Worm (Caenorhabditis elegans) whole organism, L4 larva: Measurements from ENCODE around the gene D1053.3.
A peak's percentile ranks its signal among the peaks of the same experiment; 100 is the strongest.

Experiments
- F26F4.8 ChIP-seq: fragments of 200-800 bp; sonication (Bioruptor generic); conservative IDR thresholded peaks from 2 replicates; pipeline ENCODE4 v1.3.6; 2022; ENCODE audit warnings: missing genetic modification characterization, missing compliant biosample characterization
- F44E2.7 ChIP-seq: fragments of 200-800 bp; sonication (Bioruptor generic); IDR thresholded peaks from 2 replicates; pipeline ENCODE4 v2.1.2; 2022; ENCODE audit warnings: missing genetic modification characterization, missing compliant biosample characterization
- Y105C5A.15 ChIP-seq: fragments of 200-800 bp; sonication (Bioruptor generic); IDR thresholded peaks from 2 replicates; pipeline ENCODE4 v1.3.6; 2022; ENCODE audit warnings: missing genetic modification characterization, missing compliant biosample characterization
- Y48G9A.11 ChIP-seq: fragments of 200-800 bp; sonication (Bioruptor generic); IDR thresholded peaks from 2 replicates; pipeline ENCODE4 v1.3.6; 2022; ENCODE audit warnings: missing genetic modification reagents, missing genetic modification characterization, missing compliant biosample characterization
- Y75B8A.6 ChIP-seq: fragments of 200-800 bp; sonication (Bioruptor generic); IDR thresholded peaks from 2 replicates; pipeline ENCODE4 v1.3.6; 2022; ENCODE audit warnings: missing genetic modification reagents, missing genetic modification characterization, missing compliant biosample characterization
- ZK546.5 ChIP-seq, 2 experiments: sonication (generic microtip); optimal IDR thresholded peaks; 2 replicates each; lab custom pipeline; 2017; ENCODE audit warnings: missing biosample characterization in 2 of 2, missing genetic modification characterization in 2 of 2
- aha-1 ChIP-seq: fragments of 150-350 bp; peaks from one replicate; lab custom pipeline; 2014; ENCODE audit warnings: missing biosample characterization, missing genetic modification characterization
- attf-4 ChIP-seq: sonication (generic microtip); optimal IDR thresholded peaks from 3 replicates; lab custom pipeline; 2017; ENCODE audit warnings: missing biosample characterization, missing genetic modification characterization
- daf-12 ChIP-seq: fragments of 150-350 bp; optimal IDR thresholded peaks from 2 replicates; lab custom pipeline; 2014; ENCODE audit warnings: missing biosample characterization, missing genetic modification reagents, missing genetic modification characterization
- daf-8 ChIP-seq: fragments of 200-800 bp; sonication (Bioruptor generic); IDR thresholded peaks from 2 replicates; pipeline ENCODE4 v1.3.6; 2022; ENCODE audit warnings: missing genetic modification characterization, missing compliant biosample characterization
- dmd-6 ChIP-seq: fragments of 200-800 bp; sonication (Bioruptor generic); IDR thresholded peaks from 2 replicates; pipeline ENCODE4 v1.3.6; 2022; ENCODE audit warnings: missing genetic modification reagents, missing genetic modification characterization, missing compliant biosample characterization
- duxl-1 ChIP-seq: sonication (generic microtip); optimal IDR thresholded peaks from 2 replicates; lab custom pipeline; 2016; ENCODE audit warnings: mild to moderate bottlenecking, missing genetic modification characterization, moderate library complexity, missing compliant biosample characterization; ENCODE audit not compliant: poor library complexity
- dve-1 ChIP-seq: sonication (generic microtip); optimal IDR thresholded peaks from 2 replicates; lab custom pipeline; 2017; ENCODE audit warnings: antibody characterized with exemption, mild to moderate bottlenecking, missing genetic modification characterization, missing compliant biosample characterization; ENCODE audit not compliant: insufficient read depth
- egl-27 ChIP-seq: sonication (generic microtip); optimal IDR thresholded peaks from 3 replicates; lab custom pipeline; 2017; ENCODE audit warnings: missing biosample characterization, missing genetic modification reagents, missing genetic modification characterization
- egl-43 ChIP-seq: fragments of 200-800 bp; sonication (Bioruptor generic); IDR thresholded peaks from 2 replicates; pipeline ENCODE4 v1.3.6; 2022; ENCODE audit warnings: missing genetic modification reagents, missing genetic modification characterization, missing compliant biosample characterization
- fkh-10 ChIP-seq: fragments of 150-350 bp; optimal IDR thresholded peaks from 2 replicates; lab custom pipeline; 2014; ENCODE audit warnings: missing biosample characterization, missing genetic modification reagents, missing genetic modification characterization
- fos-1 ChIP-seq: fragments of 150-350 bp; optimal IDR thresholded peaks from 2 replicates; lab custom pipeline; 2014; ENCODE audit warnings: missing biosample characterization, missing genetic modification characterization
- hlh-11 ChIP-seq: fragments of 200-800 bp; sonication (Bioruptor generic); optimal IDR thresholded peaks from 2 replicates; lab custom pipeline; 2018; ENCODE audit warnings: mild to moderate bottlenecking, missing genetic modification characterization, missing compliant biosample characterization
- hlh-30 ChIP-seq: sonication (generic microtip); optimal IDR thresholded peaks from 2 replicates; lab custom pipeline; 2017; ENCODE audit warnings: antibody characterized with exemption, mild to moderate bottlenecking, missing genetic modification characterization, missing compliant biosample characterization; ENCODE audit not compliant: insufficient read depth
- jun-1 ChIP-seq: fragments of 150-350 bp; optimal IDR thresholded peaks from 2 replicates; lab custom pipeline; 2014; ENCODE audit warnings: missing biosample characterization, missing genetic modification reagents, missing genetic modification characterization
- lin-1 ChIP-seq: fragments of 200-800 bp; sonication (Bioruptor generic); IDR thresholded peaks from 2 replicates; pipeline ENCODE4 v1.3.6; 2022; ENCODE audit warnings: missing genetic modification reagents, missing genetic modification characterization, missing compliant biosample characterization
- lin-29 ChIP-seq: fragments of 200-800 bp; sonication (Bioruptor generic); IDR thresholded peaks from 2 replicates; pipeline ENCODE4 v1.3.6; 2022; ENCODE audit warnings: missing genetic modification reagents, missing genetic modification characterization, missing compliant biosample characterization
- lin-39 ChIP-seq: fragments of 150-350 bp; optimal IDR thresholded peaks from 2 replicates; lab custom pipeline; 2014; ENCODE audit warnings: missing biosample characterization, missing genetic modification reagents, missing genetic modification characterization
- lsy-2 ChIP-seq, 2 experiments: fragments of 150-350 bp in 1 of 2; sonication (generic microtip) in 1 of 2; optimal IDR thresholded peaks; 2 replicates each; lab custom pipeline; 2014 to 2017; ENCODE audit warnings: missing biosample characterization in 2 of 2, missing genetic modification characterization in 2 of 2
- mdl-1 ChIP-seq, 2 experiments: fragments of 150-350 bp in 1 of 2; sonication (generic microtip) in 1 of 2; optimal IDR thresholded peaks; 2 replicates each; lab custom pipeline; 2014 to 2017; ENCODE audit warnings: missing biosample characterization in 2 of 2, missing genetic modification characterization in 2 of 2
- mep-1 ChIP-seq: fragments of 150-350 bp; sonication (generic microtip); optimal IDR thresholded peaks from 3 replicates; lab custom pipeline; 2014; ENCODE audit warnings: missing biosample characterization, missing genetic modification characterization
- mxl-3 ChIP-seq: fragments of 200-800 bp; sonication (Bioruptor generic); optimal IDR thresholded peaks from 2 replicates; lab custom pipeline; 2018; ENCODE audit warnings: mild to moderate bottlenecking, missing genetic modification characterization, missing compliant biosample characterization
- nhr-28 ChIP-seq: fragments of 150-350 bp; optimal IDR thresholded peaks from 2 replicates; lab custom pipeline; 2014; ENCODE audit warnings: missing biosample characterization, missing genetic modification characterization
- nhr-76 ChIP-seq: fragments of 150-350 bp; optimal IDR thresholded peaks from 2 replicates; lab custom pipeline; 2014; ENCODE audit warnings: missing biosample characterization, missing genetic modification characterization
- nhr-77 ChIP-seq: fragments of 150-350 bp; optimal IDR thresholded peaks from 2 replicates; lab custom pipeline; 2014; ENCODE audit warnings: missing biosample characterization, missing genetic modification characterization
- rbr-2 ChIP-seq: sonication (generic microtip); optimal IDR thresholded peaks from 2 replicates; lab custom pipeline; 2016; ENCODE audit warnings: missing genotype, missing genetic modification characterization, missing compliant biosample characterization
- saeg-2 ChIP-seq: fragments of 200-800 bp; sonication (Bioruptor generic); IDR thresholded peaks from 2 replicates; pipeline ENCODE4 v1.3.6; 2022; ENCODE audit warnings: missing genetic modification reagents, missing genetic modification characterization, missing compliant biosample characterization
- set-16 ChIP-seq: fragments of 200-800 bp; sonication (Bioruptor generic); IDR thresholded peaks from 2 replicates; pipeline ENCODE4 v1.3.6; 2022; ENCODE audit warnings: missing genetic modification reagents, missing genetic modification characterization, missing compliant biosample characterization
- skn-1 ChIP-seq: fragments of 150-350 bp; optimal IDR thresholded peaks from 2 replicates; lab custom pipeline; 2014; ENCODE audit warnings: missing biosample characterization, missing genetic modification characterization
- snpc-1.2 ChIP-seq: fragments of 200-800 bp; sonication (Bioruptor generic); IDR thresholded peaks from 2 replicates; pipeline ENCODE4 v1.3.6; 2022; ENCODE audit warnings: missing genetic modification reagents, missing genetic modification characterization, missing compliant biosample characterization
- spr-3 ChIP-seq: fragments of 200-800 bp; sonication (Bioruptor generic); optimal IDR thresholded peaks from 2 replicates; lab custom pipeline; 2018; ENCODE audit warnings: mild to moderate bottlenecking, missing genetic modification characterization, missing compliant biosample characterization
- unc-62 ChIP-seq, 3 experiments: fragments of 150-350 bp in 1 of 3; sonication (generic microtip); optimal IDR thresholded peaks in 2 of 3; peaks in 1 of 3; 1 replicate in 1 of 3; 2 replicates in 2 of 3; lab custom pipeline; 2014 to 2017; ENCODE audit warnings: missing biosample characterization in 3 of 3, missing genetic modification characterization in 3 of 3, missing genetic modification reagents in 3 of 3, missing genotype in 1 of 3
- zag-1 ChIP-seq: fragments of 150-350 bp; optimal IDR thresholded peaks from 2 replicates; lab custom pipeline; 2014; ENCODE audit warnings: missing biosample characterization, missing genetic modification characterization
- zip-11 ChIP-seq: fragments of 200-800 bp; sonication (Bioruptor generic); IDR thresholded peaks from 2 replicates; pipeline ENCODE4 v1.3.6; 2022; ENCODE audit warnings: missing genetic modification characterization, missing compliant biosample characterization

Gene D1053.3

DNA sequence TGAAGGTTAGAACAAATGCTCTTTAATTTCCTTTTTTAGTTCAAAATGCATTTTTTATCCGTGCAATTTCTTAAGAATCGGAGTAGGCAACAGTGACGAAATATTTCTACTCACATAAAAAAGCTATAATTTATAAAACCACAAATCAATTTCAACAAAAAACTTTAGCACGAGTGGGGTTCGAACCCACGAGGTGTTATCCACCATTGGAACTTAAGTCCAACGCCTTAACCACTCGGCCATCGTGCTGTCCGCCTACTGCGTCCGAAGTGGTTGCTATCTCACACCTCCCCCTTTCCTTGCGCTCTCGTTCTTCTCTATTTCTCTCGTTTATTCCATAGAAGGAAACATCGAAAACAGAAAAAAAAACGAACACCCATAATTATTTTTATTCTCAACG, 20.7 kb upstream of the D1053.3 start (continued):
- peak; percentile 81 for TF ChIP-seq hlh-30 (tag; lab: Kevin White, UChicago)
- no peak for TF ChIP-seq nhr-28 (tag; lab: Kevin White, UChicago)
- peak; percentile 79; the same call in 1 of the 2 replicates for TF ChIP-seq daf-8 (GFP tag; lab: Robert Waterston, UW)

DNA sequence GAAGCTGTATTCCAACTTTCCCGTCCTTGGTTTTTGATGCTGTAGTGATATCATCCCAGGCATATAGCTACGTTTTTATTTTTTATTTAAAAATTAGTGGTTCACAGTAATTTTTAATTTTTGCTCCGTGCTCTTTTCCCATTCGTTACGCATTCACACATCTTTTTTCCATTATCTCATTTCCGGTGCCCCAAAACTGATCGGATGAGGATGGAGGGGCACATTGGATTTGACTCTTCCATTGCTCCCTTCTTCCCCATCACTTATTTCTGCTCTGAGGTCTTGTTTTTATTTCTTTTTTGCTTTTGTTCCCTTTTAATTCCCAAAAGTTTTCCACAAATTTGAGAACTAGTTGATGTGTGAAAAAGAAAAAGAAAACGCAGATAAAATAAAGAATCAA, 16.2 kb upstream of the D1053.3 start:
- TF ChIP-seq daf-8 (GFP tag; lab: Robert Waterston, UW), result no peak
- no peak for TF ChIP-seq Y48G9A.11 (GFP tag; lab: Robert Waterston, UW)
- no peak for TF ChIP-seq ZK546.5 (tag; optimal IDR thresholded peaks at IDR 0.05; lab: Kevin White, UChicago)
- no peak for TF ChIP-seq nhr-76 (tag; lab: Kevin White, UChicago)
- TF ChIP-seq hlh-11 (tag; lab: Kevin White, UChicago), result no peak
- no peak for TF ChIP-seq zag-1 (tag; lab: Kevin White, UChicago)
- no peak for TF ChIP-seq nhr-77 (tag; lab: Kevin White, UChicago)
- no peak for TF ChIP-seq Y75B8A.6 (GFP tag; lab: Robert Waterston, UW)
- TF ChIP-seq zip-11 (GFP tag; lab: Robert Waterston, UW), result no peak
- no peak for TF ChIP-seq dve-1 (tag; lab: Kevin White, UChicago)

DNA sequence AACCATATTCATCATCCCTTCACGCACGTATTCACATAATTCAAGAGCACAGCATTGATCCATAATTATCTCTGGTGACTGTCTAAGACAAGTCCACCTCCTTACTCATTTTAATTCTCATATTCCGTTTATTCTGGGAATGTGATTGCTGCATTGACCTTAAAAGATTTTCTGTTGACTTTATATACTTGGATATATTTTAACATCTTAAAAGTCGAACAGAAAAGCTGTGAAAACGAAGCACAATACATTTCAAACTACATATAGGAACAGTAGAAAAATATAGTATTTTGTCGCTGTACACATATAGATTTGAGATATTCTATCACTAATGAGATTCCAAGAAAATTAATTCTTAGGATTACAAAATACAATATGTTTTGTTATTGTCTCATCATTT, 15.3 kb upstream of the D1053.3 start:
- TF ChIP-seq zag-1 (tag; lab: Kevin White, UChicago) (no peak), aha-1 (tag; lab: Kevin White, UChicago) (peak; percentile 91)

DNA sequence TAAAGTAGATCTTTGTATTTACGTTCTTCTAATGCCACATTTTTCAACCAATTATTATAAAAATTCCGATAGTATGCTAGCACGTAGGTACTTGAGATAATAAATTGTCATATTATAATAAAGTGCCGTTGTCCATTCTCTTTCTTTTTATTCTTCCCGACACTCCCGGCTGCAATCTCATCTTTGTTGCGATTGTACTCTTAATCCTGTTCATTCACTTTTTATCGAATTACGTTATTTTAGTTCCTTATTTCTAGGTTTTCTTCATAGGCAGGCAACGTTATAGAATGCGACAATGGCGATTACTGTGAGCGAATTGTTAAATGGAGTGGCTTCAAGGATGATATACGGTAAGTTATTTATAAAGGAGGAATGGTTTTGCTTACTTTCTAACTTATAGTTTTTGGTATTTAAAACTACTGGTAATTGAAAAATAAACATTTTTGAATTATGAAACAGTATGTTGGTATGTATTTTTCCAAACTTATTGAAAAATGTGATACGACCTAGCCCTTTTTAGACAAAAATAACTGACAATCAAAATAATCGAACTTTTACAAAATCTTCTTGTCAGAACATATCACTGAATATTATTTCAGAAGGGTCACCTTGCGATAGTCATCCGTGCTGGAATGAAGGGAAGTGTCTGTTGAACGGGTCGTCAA, 9.0 kb upstream of the D1053.3 start, which contains the start of gene C40H5.2:
C40H5.2 (plus strand) TSS at position 256 of the 665 bp plus-strand sequence.
- TF ChIP-seq jun-1 (tag; lab: Kevin White, UChicago), result no peak
- TF ChIP-seq unc-62 (GFP tag; optimal IDR thresholded peaks at IDR 0.05 in 1 of 2; lab: Kevin White, UChicago), result peak in 1 of 2 experiments; percentile 92
- TF ChIP-seq unc-62 (tag; optimal IDR thresholded peaks at IDR 0.05; lab: Kevin White, UChicago), result no peak
- peak; percentile 24 for TF ChIP-seq aha-1 (tag; lab: Kevin White, UChicago)
- peak; percentile 15 for TF ChIP-seq fkh-10 (GFP tag; lab: Kevin White, UChicago)

DNA sequence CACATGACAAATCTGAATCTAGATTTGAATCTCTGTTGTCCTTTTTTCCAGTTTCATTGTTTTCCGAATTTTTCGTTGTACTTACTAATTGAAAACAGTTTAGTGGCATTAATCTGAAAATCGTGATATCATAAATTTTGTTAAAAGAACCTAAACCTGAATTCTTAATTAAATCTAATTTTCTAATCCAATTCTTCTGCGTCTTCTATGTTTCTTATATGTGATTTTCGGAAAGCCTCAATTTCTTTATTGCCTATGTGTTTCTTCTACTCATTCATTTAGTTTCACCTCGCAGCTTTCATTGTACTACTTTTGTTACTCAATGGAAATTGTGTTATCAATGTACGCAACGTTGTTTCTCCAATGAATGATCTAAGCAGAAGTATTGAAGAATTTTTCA, 6.8 kb upstream of the D1053.3 start:
- TF ChIP-seq F26F4.8 (no peak), zag-1 (tag; lab: Kevin White, UChicago) (no peak), set-16 (no peak), Y48G9A.11 (GFP tag; lab: Robert Waterston, UW) (no peak)

DNA sequence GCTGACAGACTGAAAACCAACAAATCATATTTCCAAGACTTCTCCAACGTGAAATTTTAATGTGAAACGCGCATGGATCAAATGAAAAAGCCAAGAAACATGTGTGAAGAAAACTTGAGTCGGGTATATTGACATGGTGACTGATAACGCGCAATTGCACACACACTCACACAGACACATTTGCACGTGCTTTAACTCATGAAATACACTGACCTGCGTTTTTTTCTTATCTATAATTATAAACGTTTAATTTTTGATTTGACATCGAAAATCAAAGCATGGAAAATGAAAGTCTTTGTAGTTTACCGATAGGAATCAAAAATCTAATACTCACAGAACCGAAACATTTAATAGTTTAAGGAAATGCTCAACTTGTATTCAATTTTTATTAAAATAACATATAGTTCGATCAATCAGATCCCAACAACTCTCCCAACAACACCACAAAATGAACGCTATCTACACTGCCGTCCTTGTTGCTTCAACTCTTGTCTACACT, 1.7 kb upstream of the D1053.3 start, which contains the start of gene nspa-9:
nspa-9 (plus strand) TSS at position 449 of the 499 bp plus-strand sequence.
- TF ChIP-seq F44E2.7 (GFP tag; lab: Robert Waterston, UW) (no peak), dmd-6 (peak; percentile 95), mep-1 (tag; lab: Kevin White, UChicago) (peak; percentile 25), mxl-3 (peak; percentile 39), daf-12 (tag; lab: Kevin White, UChicago) (no peak), aha-1 (tag; lab: Kevin White, UChicago) (no peak), duxl-1 (tag; lab: Kevin White, UChicago) (no peak), dve-1 (tag; lab: Kevin White, UChicago) (peak; percentile 86), lin-1 (GFP tag; lab: Robert Waterston, UW) (0 out of 2 replicates have a peak, but pooled peaks have one; percentile 19), fos-1 (tag; lab: Kevin White, UChicago) (no peak), lin-29 (GFP tag; lab: Robert Waterston, UW) (no peak), rbr-2 (tag; lab: Kevin White, UChicago) (no peak), Y105C5A.15 (no peak), egl-43 (no peak), attf-4 (tag; lab: Kevin White, UChicago) (no peak), egl-27 (tag; lab: Kevin White, UChicago) (no peak), lin-39 (no peak), saeg-2 (GFP tag; lab: Robert Waterston, UW) (no peak), nhr-28 (tag; lab: Kevin White, UChicago) (peak; percentile 80), skn-1 (tag; lab: Kevin White, UChicago) (no peak), snpc-1.2 (no peak), mdl-1 (tag; optimal IDR thresholded peaks at IDR 0.05; lab: Kevin White, UChicago) (peak; percentile 15 to 87), lsy-2 (tag; optimal IDR thresholded peaks at IDR 0.05; lab: Kevin White, UChicago) (no peak), spr-3 (GFP tag; lab: Kevin White, UChicago) (no peak), hlh-30 (tag; lab: Kevin White, UChicago) (peak; percentile 77)
